Fruit fly (Drosophila melanogaster) whole organism, wandering third instar larva: Measurements from ENCODE around the gene Polr2H.

Source experiments
- Abd-B ChIP-seq: fragments of >200 bp; optimal IDR thresholded peaks from 2 replicates; lab custom pipeline; 2017; ENCODE audit warnings: missing biosample characterization, missing genetic modification characterization
- Myc ChIP-seq: fragments of >200 bp; optimal IDR thresholded peaks from 2 replicates; lab custom pipeline; 2017

dm6 chr3L:21727013-21727727 is 1.6 kb upstream of the Polr2H start:
- TF ChIP-seq Abd-B = no peak
- no peak for TF ChIP-seq Myc
